Fruit fly (Drosophila melanogaster) whole organism, adult: Measurements from ENCODE around the gene CG10570.

Experiments used
- CG7101 ChIP-seq: fragments of 200-800 bp; sonication (Bioruptor generic); optimal IDR thresholded peaks from 2 replicates; lab custom pipeline; 2018; ENCODE audit warnings: missing biosample characterization, mild to moderate bottlenecking, missing genetic modification characterization, moderate library complexity
- Clk ChIP-seq: fragments of 200-800 bp; sonication (Bioruptor generic); optimal IDR thresholded peaks from 2 replicates; lab custom pipeline; 2017; ENCODE audit warnings: missing biosample characterization, missing genetic modification characterization
- kay ChIP-seq: fragments of 200-800 bp; sonication (Bioruptor generic); peaks from one replicate; lab custom pipeline; 2016; ENCODE audit warnings: missing biosample characterization, missing genetic modification characterization, borderline replicate concordance
- toe ChIP-seq: fragments of 200-800 bp; sonication (Bioruptor generic); optimal IDR thresholded peaks from 2 replicates; lab custom pipeline; 2016; ENCODE audit warnings: missing biosample characterization, missing genetic modification characterization

- TF ChIP-seq toe (GFP tag; lab: Kevin White, UChicago) = no peak
- TF ChIP-seq kay (GFP tag; lab: Kevin White, UChicago) = no peak
- TF ChIP-seq CG7101 = no peak
- no peak for TF ChIP-seq Clk (GFP tag; lab: Kevin White, UChicago)
Observed at dm6 chr2L:18775274-18775673, 35.8 kb downstream of the CG10570 start.
